Worm (Caenorhabditis elegans) whole organism, midembryonic: Measurements from ENCODE around the gene C05C10.8.

Experiments
- T22C8.4 ChIP-seq: fragments of 200-800 bp; sonication (Bioruptor generic); IDR thresholded peaks from 2 replicates; pipeline ENCODE4 v1.3.6; 2022; ENCODE audit warnings: missing genetic modification characterization, missing compliant biosample characterization
- cog-1 ChIP-seq: sonication (generic microtip); optimal IDR thresholded peaks from 2 replicates; lab custom pipeline; 2016; ENCODE audit warnings: missing genetic modification characterization, missing compliant biosample characterization
- flt-1 ChIP-seq: fragments of 200-800 bp; sonication (Bioruptor generic); IDR thresholded peaks from 2 replicates; pipeline ENCODE4 v1.3.6; 2022; ENCODE audit warnings: missing genetic modification characterization, missing compliant biosample characterization
- med-1 ChIP-seq: sonication (generic microtip); optimal IDR thresholded peaks from 2 replicates; lab custom pipeline; 2017; ENCODE audit warnings: missing genetic modification characterization, mild to moderate bottlenecking, missing compliant biosample characterization, antibody characterized with exemption, missing genetic modification reagents; ENCODE audit not compliant: insufficient read depth
- ref-1 ChIP-seq: fragments of 200-800 bp; sonication (Bioruptor generic); conservative IDR thresholded peaks from 2 replicates; pipeline ENCODE4 v1.3.6; 2022; ENCODE audit warnings: missing genetic modification reagents, missing genetic modification characterization, missing compliant biosample characterization
- ztf-23 ChIP-seq: fragments of 200-800 bp; sonication (Bioruptor generic); IDR thresholded peaks from 2 replicates; pipeline ENCODE4 v1.3.6; 2022; ENCODE audit warnings: missing genetic modification reagents, missing genetic modification characterization, missing compliant biosample characterization
- ztf-29 ChIP-seq: fragments of 200-800 bp; sonication (Bioruptor generic); IDR thresholded peaks from 2 replicates; pipeline ENCODE4 v1.3.6; 2022; ENCODE audit warnings: missing genetic modification reagents, missing genetic modification characterization, missing compliant biosample characterization

ce11 chrII:9960127-9960526 lies 42.3 kb upstream of the C05C10.8 start:
- TF ChIP-seq ztf-23 (no peak), T22C8.4 (no peak), cog-1 (tag; lab: Kevin White, UChicago) (no peak), med-1 (GFP tag; lab: Kevin White, UChicago) (no peak), flt-1 (GFP tag; lab: Robert Waterston, UW) (no peak), ref-1 (no peak), ztf-29 (no peak)
